Worm (Caenorhabditis elegans) whole organism, L1 larva: ENCODE measurements around the gene ints-9.

Experiments used
- aly-2 ChIP-seq: fragments of 150-350 bp; optimal IDR thresholded peaks from 2 replicates; lab custom pipeline; 2014; ENCODE audit warnings: missing biosample characterization, missing genetic modification characterization
- dsc-1 ChIP-seq: sonication (generic microtip); optimal IDR thresholded peaks from 2 replicates; lab custom pipeline; 2016; ENCODE audit warnings: mild to moderate bottlenecking, missing genetic modification characterization, missing compliant biosample characterization
- elt-2 ChIP-seq: sonication (generic microtip); optimal IDR thresholded peaks from 2 replicates; lab custom pipeline; 2016; ENCODE audit warnings: missing genetic modification characterization, mild to moderate bottlenecking, inconsistent platforms, missing compliant biosample characterization, missing genetic modification reagents
- nhr-11 ChIP-seq: fragments of 150-350 bp; optimal IDR thresholded peaks from 2 replicates; lab custom pipeline; 2014; ENCODE audit warnings: missing biosample characterization, missing genetic modification characterization
- ztf-4 ChIP-seq: fragments of 150-350 bp; optimal IDR thresholded peaks from 2 replicates; lab custom pipeline; 2014; ENCODE audit warnings: missing biosample characterization, missing genetic modification characterization

DNA sequence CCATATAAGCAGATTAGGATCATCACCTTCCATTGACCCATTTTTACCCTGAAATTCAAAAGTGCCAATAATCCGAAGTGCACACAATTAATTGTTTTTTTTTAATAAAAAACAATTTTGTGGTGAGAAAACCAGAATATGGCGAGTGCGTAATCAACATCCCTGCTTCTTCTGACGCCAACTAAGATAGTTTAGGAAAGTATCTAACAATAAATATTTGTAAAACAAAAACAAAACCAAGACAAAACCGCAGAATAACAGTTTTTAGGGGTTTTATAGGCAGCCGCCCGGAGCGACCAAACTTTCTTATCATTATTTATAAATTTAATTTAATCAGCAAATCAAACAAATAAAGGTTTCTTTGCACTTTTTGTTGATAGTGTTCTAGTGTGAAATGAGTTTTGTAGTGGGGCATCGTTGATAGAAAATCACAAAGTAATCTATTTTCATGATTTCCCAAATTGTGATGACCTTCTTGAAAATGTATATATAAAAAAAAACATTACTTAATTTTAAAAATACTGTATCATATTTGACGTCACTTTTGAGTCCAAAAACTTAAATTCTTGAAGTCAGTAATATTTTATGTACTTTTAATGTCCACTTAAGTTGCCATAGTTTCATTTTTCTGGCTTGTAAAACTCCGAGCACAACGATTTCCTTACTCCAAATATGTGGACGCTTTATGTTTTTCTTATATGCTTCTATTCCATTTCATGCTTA is 34.3 kb downstream of the ints-9 start, which contains the start of the genes folt-3 and clec-214:
- no peak for TF ChIP-seq aly-2 (tag; lab: Kevin White, UChicago)
- TF ChIP-seq nhr-11 (tag; lab: Kevin White, UChicago): no peak
- TF ChIP-seq ztf-4: no peak
- TF ChIP-seq dsc-1 (tag; lab: Kevin White, UChicago): no peak
- peak; percentile 32 for TF ChIP-seq elt-2
